Worm (Caenorhabditis elegans) whole organism, mixed stage, embryonic: ENCODE results near the gene F17A9.4.

ENCODE experiments used
- M03D4.4 ChIP-seq: sonication (generic microtip); optimal IDR thresholded peaks from 2 replicates; lab custom pipeline; 2017; ENCODE audit warnings: mild to moderate bottlenecking, missing genetic modification characterization, missing compliant biosample characterization
- bed-3 ChIP-seq: fragments of 200-800 bp; sonication (Bioruptor generic); optimal IDR thresholded peaks from 3 replicates; lab custom pipeline; 2018; ENCODE audit warnings: mild to moderate bottlenecking, missing genetic modification characterization, moderate library complexity, missing compliant biosample characterization
- ceh-39 ChIP-seq: fragments of 150-350 bp; optimal IDR thresholded peaks from 2 replicates; lab custom pipeline; 2014; ENCODE audit warnings: missing biosample characterization, missing genetic modification characterization
- ces-1 ChIP-seq: fragments of 150-350 bp; optimal IDR thresholded peaks from 2 replicates; lab custom pipeline; 2014; ENCODE audit warnings: missing biosample characterization, missing genetic modification reagents, missing genetic modification characterization
- cnd-1 ChIP-seq: fragments of 200-800 bp; sonication (Bioruptor generic); optimal IDR thresholded peaks from 2 replicates; lab custom pipeline; 2018; ENCODE audit warnings: mild to moderate bottlenecking, missing genetic modification characterization, missing compliant biosample characterization
- drap-1 ChIP-seq: fragments of 200-800 bp; sonication (Bioruptor generic); optimal IDR thresholded peaks from 3 replicates; lab custom pipeline; 2018; ENCODE audit warnings: mild to moderate bottlenecking, missing genetic modification characterization, missing compliant biosample characterization
- elt-1 ChIP-seq: sonication (generic microtip); optimal IDR thresholded peaks from 2 replicates; lab custom pipeline; 2017; ENCODE audit warnings: missing genetic modification characterization, mild to moderate bottlenecking, missing compliant biosample characterization, antibody characterized with exemption, moderate library complexity, borderline replicate concordance; ENCODE audit not compliant: insufficient read depth
- flh-1 ChIP-seq: fragments of 200-800 bp; sonication (Bioruptor generic); optimal IDR thresholded peaks from 2 replicates; lab custom pipeline; 2018; ENCODE audit warnings: mild to moderate bottlenecking, missing genetic modification characterization, moderate library complexity, missing compliant biosample characterization
- ham-2 ChIP-seq: fragments of 200-800 bp; sonication (Bioruptor generic); optimal IDR thresholded peaks from 2 replicates; lab custom pipeline; 2018; ENCODE audit warnings: mild to moderate bottlenecking, missing genetic modification characterization, missing compliant biosample characterization
- hlh-1 ChIP-seq: fragments of 150-350 bp; optimal IDR thresholded peaks from 2 replicates; lab custom pipeline; 2014; ENCODE audit warnings: missing biosample characterization, missing genetic modification reagents, missing genetic modification characterization
- lin-32 ChIP-seq: fragments of 200-800 bp; sonication (Bioruptor generic); optimal IDR thresholded peaks from 2 replicates; lab custom pipeline; 2018; ENCODE audit warnings: mild to moderate bottlenecking, missing genetic modification characterization, missing compliant biosample characterization
- lsy-2 ChIP-seq: fragments of 150-350 bp; optimal IDR thresholded peaks from 2 replicates; lab custom pipeline; 2014; ENCODE audit warnings: missing biosample characterization, missing genetic modification characterization
- mab-5 ChIP-seq: fragments of 150-350 bp; optimal IDR thresholded peaks from 2 replicates; lab custom pipeline; 2014; ENCODE audit warnings: missing biosample characterization, missing genetic modification characterization
- mep-1 ChIP-seq: fragments of 150-350 bp; optimal IDR thresholded peaks from 2 replicates; lab custom pipeline; 2017; ENCODE audit warnings: missing biosample characterization, missing genetic modification reagents, missing genetic modification characterization, inconsistent platforms
- mls-2 ChIP-seq: sonication (generic microtip); optimal IDR thresholded peaks from 2 replicates; lab custom pipeline; 2016; ENCODE audit warnings: mild to moderate bottlenecking, missing genetic modification characterization, moderate library complexity, missing compliant biosample characterization
- nhr-12 ChIP-seq: fragments of 150-350 bp; optimal IDR thresholded peaks from 2 replicates; lab custom pipeline; 2014; ENCODE audit warnings: missing biosample characterization, missing genetic modification characterization
- nhr-2 ChIP-seq: fragments of 150-350 bp; optimal IDR thresholded peaks from 2 replicates; lab custom pipeline; 2014; ENCODE audit warnings: missing biosample characterization, missing genetic modification characterization
- nhr-76 ChIP-seq: sonication (generic microtip); optimal IDR thresholded peaks from 2 replicates; lab custom pipeline; 2017; ENCODE audit warnings: missing biosample characterization, missing genetic modification characterization
- pha-4 ChIP-seq: fragments of 150-350 bp; optimal IDR thresholded peaks from 2 replicates; lab custom pipeline; 2018; ENCODE audit warnings: missing biosample characterization, missing genetic modification reagents, missing genetic modification characterization
- sem-2 ChIP-seq: fragments of 200-800 bp; sonication (Bioruptor generic); optimal IDR thresholded peaks from 2 replicates; lab custom pipeline; 2018; ENCODE audit warnings: mild to moderate bottlenecking, missing genetic modification characterization, missing compliant biosample characterization
- snpc-4 ChIP-seq: fragments of 150-350 bp; optimal IDR thresholded peaks from 2 replicates; lab custom pipeline; 2014; ENCODE audit warnings: missing biosample characterization, missing genetic modification characterization
- sptf-1 ChIP-seq: sonication (generic microtip); optimal IDR thresholded peaks from 2 replicates; lab custom pipeline; 2017; ENCODE audit warnings: mild to moderate bottlenecking, missing genetic modification characterization, moderate library complexity, missing compliant biosample characterization
- unc-120 ChIP-seq: sonication (generic microtip); optimal IDR thresholded peaks from 2 replicates; lab custom pipeline; 2017; ENCODE audit warnings: missing genetic modification characterization, missing compliant biosample characterization; ENCODE audit not compliant: poor library complexity, severe bottlenecking
- unc-39 ChIP-seq: fragments of 150-350 bp; optimal IDR thresholded peaks from 2 replicates; lab custom pipeline; 2014; ENCODE audit warnings: missing biosample characterization, missing genetic modification characterization
- unc-62 ChIP-seq: fragments of 150-350 bp; optimal IDR thresholded peaks from 2 replicates; lab custom pipeline; 2014; ENCODE audit warnings: missing biosample characterization, missing genetic modification reagents, missing genetic modification characterization
- zip-8 ChIP-seq: fragments of 150-350 bp; optimal IDR thresholded peaks from 2 replicates; lab custom pipeline; 2014; ENCODE audit warnings: missing biosample characterization, missing genetic modification characterization
- ztf-11 ChIP-seq: fragments of 150-350 bp; optimal IDR thresholded peaks from 2 replicates; lab custom pipeline; 2014; ENCODE audit warnings: missing biosample characterization, missing genetic modification characterization

F17A9.4 gene

DNA sequence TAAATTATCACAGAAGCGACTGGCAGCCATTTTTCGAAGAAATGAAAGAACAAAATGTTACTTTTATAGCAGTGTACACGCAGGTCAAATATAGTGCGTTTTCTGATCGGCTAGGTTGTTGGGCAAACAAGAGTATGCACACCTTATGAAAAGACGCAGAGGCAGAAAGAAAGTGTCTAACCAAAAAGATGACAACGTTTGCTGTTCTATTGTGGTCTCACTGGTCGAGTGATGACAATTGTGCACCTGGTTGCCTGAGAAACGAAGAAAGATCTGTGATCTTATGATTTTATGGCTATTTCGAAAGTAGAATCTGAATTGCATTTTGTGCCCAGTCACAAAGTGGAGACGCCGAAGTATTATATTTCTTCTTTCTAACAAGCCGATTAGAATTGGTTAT, at the start of gene F17A9.4:
TSS of gene F17A9.4 (minus strand) at position 97 of the 400 bp plus-strand sequence.
- no peak for TF ChIP-seq ztf-11 (tag; lab: Kevin White, UChicago)
- peak; percentile 9 for TF ChIP-seq pha-4 (tag; lab: Kevin White, UChicago)

DNA sequence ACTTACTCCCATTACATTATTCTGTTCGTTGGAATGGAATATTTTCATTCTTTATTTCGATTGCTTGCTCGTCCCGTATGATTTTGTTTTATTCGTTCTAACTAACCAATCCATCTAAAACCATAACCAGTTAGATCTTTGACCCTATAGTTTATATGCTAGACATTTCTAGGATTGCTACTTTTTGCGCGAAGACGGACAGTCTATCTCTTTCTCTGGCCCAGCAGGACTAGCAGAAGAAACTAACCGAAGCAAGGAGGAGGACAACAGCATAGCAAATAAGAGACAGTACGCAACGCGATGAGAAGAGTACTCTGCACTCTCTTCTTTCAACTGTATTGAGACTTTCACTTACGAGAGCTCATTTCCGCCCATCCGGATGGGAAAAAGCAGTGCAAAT, 27.7 kb upstream of the F17A9.4 start:
- TF ChIP-seq elt-1, result no peak

ce11 chrV:6135428-6135827, 25.0 kb upstream of the F17A9.4 start:
- no peak for TF ChIP-seq unc-62 (GFP tag; lab: Kevin White, UChicago)

DNA sequence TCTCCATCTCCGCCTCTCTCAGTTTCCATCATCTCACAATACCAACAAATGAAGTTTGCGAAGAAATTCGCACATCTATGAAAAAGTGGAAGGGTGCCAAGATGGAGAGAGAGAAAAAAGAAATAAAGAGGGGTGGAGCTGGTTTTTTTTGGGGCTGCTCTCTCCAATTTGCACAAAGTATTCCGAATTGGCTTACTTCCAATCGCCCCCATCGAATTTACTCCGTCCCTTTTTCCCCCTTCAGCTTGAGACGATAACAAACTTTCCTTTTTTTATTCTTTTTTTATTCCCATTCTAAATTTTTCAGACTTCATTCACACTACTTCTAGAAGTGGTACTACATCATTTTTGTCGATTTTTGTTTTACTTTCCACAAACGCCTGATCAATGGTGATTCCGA, 20.7 kb upstream of the F17A9.4 start, which contains the start of gene exp-2:
TSS of gene exp-2 (plus strand) at position 301 of the 400 bp plus-strand sequence.
- TF ChIP-seq lin-32 (GFP tag; lab: Kevin White, UChicago) (no peak), unc-120 (no peak), M03D4.4 (tag; lab: Kevin White, UChicago) (no peak), sem-2 (GFP tag; lab: Kevin White, UChicago) (no peak), sptf-1 (tag; lab: Kevin White, UChicago) (no peak), ceh-39 (tag; lab: Kevin White, UChicago) (no peak), nhr-12 (tag; lab: Kevin White, UChicago) (no peak), drap-1 (GFP tag; lab: Kevin White, UChicago) (no peak), elt-1 (no peak), ham-2 (GFP tag; lab: Kevin White, UChicago) (no peak), cnd-1 (tag; lab: Kevin White, UChicago) (no peak), hlh-1 (tag; lab: Kevin White, UChicago) (no peak), nhr-2 (tag; lab: Kevin White, UChicago) (no peak), mls-2 (tag; lab: Kevin White, UChicago) (no peak), unc-39 (tag; lab: Kevin White, UChicago) (no peak)

DNA sequence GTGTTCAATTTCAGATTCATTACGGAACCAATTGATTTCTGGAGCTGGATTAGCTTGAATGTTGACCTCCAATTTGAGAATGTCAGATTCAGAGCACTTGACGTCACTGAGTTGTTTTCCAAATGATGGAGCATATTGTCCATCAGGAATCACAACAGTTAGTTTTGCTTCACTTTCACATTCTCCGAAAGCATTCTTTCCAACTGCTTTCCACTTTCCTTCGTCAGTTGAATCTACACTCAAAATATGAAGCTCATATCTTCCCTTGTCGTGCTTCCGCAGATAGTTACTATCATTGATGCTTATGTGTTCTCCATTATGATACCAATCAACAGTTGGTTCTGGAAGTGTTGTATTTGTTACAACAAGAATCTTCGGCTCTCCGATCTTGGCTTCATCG, 17.9 kb upstream of the F17A9.4 start:
- TF ChIP-seq drap-1 (GFP tag; lab: Kevin White, UChicago) (no peak), snpc-4 (tag; lab: Kevin White, UChicago) (no peak), nhr-76 (tag; lab: Kevin White, UChicago) (no peak), flh-1 (GFP tag; lab: Kevin White, UChicago) (no peak), hlh-1 (tag; lab: Kevin White, UChicago) (no peak), bed-3 (GFP tag; lab: Kevin White, UChicago) (no peak), sem-2 (GFP tag; lab: Kevin White, UChicago) (no peak), pha-4 (tag; lab: Kevin White, UChicago) (no peak)
- TF ChIP-seq, all 35 proteins: peak for 0

DNA sequence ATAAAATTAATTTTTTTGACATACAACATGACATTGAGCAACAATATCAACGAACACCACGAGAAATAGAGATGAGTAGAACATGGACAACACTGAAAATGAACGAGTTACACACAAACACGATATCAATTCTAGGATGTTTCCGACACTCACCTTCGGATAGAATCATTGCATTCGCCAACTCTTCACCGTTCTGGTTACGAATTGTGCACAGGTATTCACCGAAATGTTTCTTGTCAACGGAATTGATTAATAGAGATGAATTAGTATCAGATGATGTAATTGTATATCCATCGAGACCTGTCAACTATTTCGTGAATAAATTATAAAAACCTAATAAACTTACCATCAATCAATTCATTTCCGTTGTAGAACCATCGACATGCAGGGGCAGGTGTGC, 11.2 kb upstream of the F17A9.4 start:
- TF ChIP-seq bed-3 (GFP tag; lab: Kevin White, UChicago), result no peak
- TF ChIP-seq nhr-2 (tag; lab: Kevin White, UChicago), result no peak
- TF ChIP-seq nhr-12 (tag; lab: Kevin White, UChicago), result no peak
- no peak for TF ChIP-seq elt-1
- TF ChIP-seq lsy-2 (tag; lab: Kevin White, UChicago), result no peak
- no peak for TF ChIP-seq lin-32 (GFP tag; lab: Kevin White, UChicago)
- TF ChIP-seq pha-4 (tag; lab: Kevin White, UChicago), result no peak
- TF ChIP-seq flh-1 (GFP tag; lab: Kevin White, UChicago), result no peak
- TF ChIP-seq zip-8 (tag; lab: Kevin White, UChicago), result no peak
- TF ChIP-seq ces-1 (GFP tag; lab: Kevin White, UChicago), result no peak
- no peak for TF ChIP-seq mab-5 (tag; lab: Kevin White, UChicago)
- TF ChIP-seq mep-1 (tag; lab: Kevin White, UChicago), result no peak
